Fruit fly (Drosophila melanogaster) whole organism, adult: ENCODE results near the gene CG14573.

Experiments
- CG11617 ChIP-seq: fragments of 200-800 bp; sonication (Bioruptor generic); optimal IDR thresholded peaks from 2 replicates; lab custom pipeline; 2017; ENCODE audit warnings: mild to moderate bottlenecking, missing biosample characterization, missing genetic modification reagents, missing genetic modification characterization
- CG12768 ChIP-seq: fragments of 200-800 bp; sonication (Bioruptor generic); optimal IDR thresholded peaks from 2 replicates; lab custom pipeline; 2017; ENCODE audit warnings: missing biosample characterization, missing genetic modification characterization, mild to moderate bottlenecking, moderate library complexity, missing genetic modification reagents
- CG14711 ChIP-seq: fragments of 200-800 bp; sonication (Bioruptor generic); optimal IDR thresholded peaks from 2 replicates; lab custom pipeline; 2018; ENCODE audit warnings: missing biosample characterization, mild to moderate bottlenecking, missing genetic modification characterization, moderate library complexity
- CG1620 ChIP-seq: fragments of 200-800 bp; sonication (Bioruptor generic); optimal IDR thresholded peaks from 2 replicates; lab custom pipeline; 2016; ENCODE audit warnings: missing biosample characterization, missing genetic modification characterization
- CG33017 ChIP-seq: fragments of 200-800 bp; sonication (Bioruptor generic); optimal IDR thresholded peaks from 2 replicates; lab custom pipeline; 2018; ENCODE audit warnings: missing biosample characterization, mild to moderate bottlenecking, missing genetic modification characterization, moderate library complexity
- CG5204 ChIP-seq: fragments of 200-800 bp; sonication (Bioruptor generic); optimal IDR thresholded peaks from 2 replicates; lab custom pipeline; 2016; ENCODE audit warnings: missing biosample characterization, missing genetic modification characterization
- CG7101 ChIP-seq: fragments of 200-800 bp; sonication (Bioruptor generic); optimal IDR thresholded peaks from 2 replicates; lab custom pipeline; 2018; ENCODE audit warnings: missing biosample characterization, mild to moderate bottlenecking, missing genetic modification characterization, moderate library complexity
- Clk ChIP-seq: fragments of 200-800 bp; sonication (Bioruptor generic); optimal IDR thresholded peaks from 2 replicates; lab custom pipeline; 2017; ENCODE audit warnings: missing biosample characterization, missing genetic modification characterization
- Crg-1 ChIP-seq: fragments of 200-800 bp; sonication (Bioruptor generic); optimal IDR thresholded peaks from 2 replicates; lab custom pipeline; 2016; ENCODE audit warnings: missing biosample characterization, missing genetic modification characterization
- Hr96 ChIP-seq: fragments of 200-800 bp; sonication (Bioruptor generic); optimal IDR thresholded peaks from 2 replicates; lab custom pipeline; 2016; ENCODE audit warnings: missing biosample characterization, missing genetic modification characterization
- Mnt ChIP-seq: fragments of 200-800 bp; sonication (Bioruptor generic); optimal IDR thresholded peaks from 2 replicates; lab custom pipeline; 2016; ENCODE audit warnings: missing biosample characterization, mild to moderate bottlenecking, missing genetic modification characterization
- bab1 ChIP-seq: fragments of 200-800 bp; sonication (Bioruptor generic); optimal IDR thresholded peaks from 3 replicates; lab custom pipeline; 2019; ENCODE audit warnings: missing biosample characterization, mild to moderate bottlenecking, missing genetic modification characterization, moderate library complexity
- cic ChIP-seq: fragments of 200-800 bp; sonication (Bioruptor generic); optimal IDR thresholded peaks from 2 replicates; lab custom pipeline; 2017; ENCODE audit warnings: missing biosample characterization, mild to moderate bottlenecking, missing genetic modification characterization, moderate library complexity
- cnc ChIP-seq, 2 experiments: fragments of >200 bp; optimal IDR thresholded peaks; 2 replicates each; lab custom pipeline; 2017
- kay ChIP-seq: fragments of 200-800 bp; sonication (Bioruptor generic); peaks from one replicate; lab custom pipeline; 2016; ENCODE audit warnings: missing biosample characterization, missing genetic modification characterization, borderline replicate concordance
- ovo ChIP-seq: fragments of 200-800 bp; sonication (Bioruptor generic); optimal IDR thresholded peaks from 2 replicates; lab custom pipeline; 2016; ENCODE audit warnings: missing biosample characterization, missing genetic modification characterization
- pad ChIP-seq: fragments of 200-800 bp; sonication (Bioruptor generic); optimal IDR thresholded peaks from 3 replicates; lab custom pipeline; 2017; ENCODE audit warnings: missing biosample characterization, missing genetic modification characterization, mild to moderate bottlenecking, moderate library complexity, missing genetic modification reagents
- tj ChIP-seq: fragments of 200-800 bp; sonication (Bioruptor generic); optimal IDR thresholded peaks from 3 replicates; lab custom pipeline; 2017; ENCODE audit warnings: missing biosample characterization, mild to moderate bottlenecking, missing genetic modification characterization, moderate library complexity
- toe ChIP-seq: fragments of 200-800 bp; sonication (Bioruptor generic); optimal IDR thresholded peaks from 2 replicates; lab custom pipeline; 2016; ENCODE audit warnings: missing biosample characterization, missing genetic modification characterization

Gene CG14573

DNA sequence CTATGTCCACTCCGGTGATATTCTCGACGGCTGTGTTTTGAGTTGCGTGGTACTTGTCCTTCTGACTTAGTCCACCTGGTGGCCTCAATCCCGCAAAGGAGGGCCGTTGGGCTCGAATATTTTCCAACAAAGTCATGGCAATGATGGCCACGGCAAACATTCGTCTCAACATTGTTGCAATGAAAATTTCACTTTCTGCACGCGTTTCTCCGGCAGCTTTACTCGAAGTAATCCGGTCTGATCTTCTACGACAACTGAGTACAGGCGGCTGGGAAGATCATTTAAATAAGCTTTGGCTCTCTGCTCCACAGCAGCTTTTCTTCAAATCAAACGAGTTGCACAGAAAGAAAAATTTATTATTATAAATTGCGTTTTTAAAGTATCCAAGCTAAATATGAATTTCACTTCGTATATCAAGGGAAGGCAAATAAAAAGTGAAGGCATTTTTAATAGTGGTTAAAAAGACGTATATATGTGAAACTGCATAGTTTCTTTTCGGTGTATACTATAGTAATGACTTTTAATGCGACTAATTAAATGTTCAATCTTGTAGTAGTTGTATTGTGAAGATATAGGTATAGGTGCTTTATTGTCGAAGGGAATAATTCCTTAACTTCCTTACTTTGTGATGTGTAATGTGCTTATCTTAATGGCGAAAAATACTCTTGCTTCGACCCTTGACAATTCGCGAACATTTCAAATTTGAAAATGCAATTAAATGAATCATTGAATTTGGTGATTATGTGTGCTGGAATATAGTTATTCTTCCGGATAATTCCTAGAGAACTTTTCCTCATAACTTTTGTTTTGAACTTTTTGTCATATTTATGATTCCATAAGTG, 4.5 kb downstream of the CG14573 start, which contains the start of gene CG14567:
Gene CG14567 (minus strand): TSS at position 256 of the 842 bp plus-strand sequence.
- TF ChIP-seq cic (no peak), Crg-1 (GFP tag; lab: Kevin White, UChicago) (no peak), CG33017 (tag; lab: Kevin White, UChicago) (peak; percentile 28), bab1 (GFP tag; lab: Kevin White, UChicago) (no peak), CG7101 (peak; percentile 5)

DNA sequence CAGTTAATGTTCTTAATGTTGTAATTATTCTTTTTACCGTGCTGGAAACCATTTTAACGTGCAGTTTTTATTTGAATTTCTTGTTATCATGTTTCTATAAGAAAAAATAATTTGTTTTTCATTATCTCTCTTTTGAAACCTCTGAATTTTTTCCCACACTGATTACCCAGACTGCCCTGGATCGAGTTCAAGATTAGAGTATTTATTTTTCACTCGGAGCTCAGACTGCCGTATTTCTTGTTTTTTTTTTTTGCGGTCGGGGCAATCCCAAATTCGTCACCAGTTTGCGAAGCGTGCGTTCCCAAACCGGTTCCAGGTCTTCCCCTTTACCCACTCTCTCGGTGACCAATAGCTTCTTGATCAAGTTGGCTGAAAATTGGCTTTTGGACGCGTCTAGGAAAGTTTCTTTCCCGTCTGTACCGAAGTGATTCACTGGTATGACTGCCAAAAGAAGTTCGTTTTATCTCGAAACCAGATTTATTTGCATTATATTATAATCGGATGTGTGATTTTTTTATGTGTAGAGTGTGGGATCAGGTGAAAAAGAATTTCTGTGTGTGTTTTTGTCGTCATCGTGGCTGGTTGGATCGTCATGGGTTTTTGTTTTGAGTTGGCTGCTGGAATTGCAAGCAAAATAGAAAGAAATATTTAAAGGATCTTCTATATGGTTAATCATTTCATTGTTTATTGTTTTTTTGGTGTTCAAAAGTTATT, 5.3 kb downstream of the CG14573 start:
- TF ChIP-seq toe (GFP tag; lab: Kevin White, UChicago) = no peak
- peak; percentile 53 for TF ChIP-seq kay (GFP tag; lab: Kevin White, UChicago)
- no peak for TF ChIP-seq CG12768 (GFP tag; lab: Kevin White, UChicago)

DNA sequence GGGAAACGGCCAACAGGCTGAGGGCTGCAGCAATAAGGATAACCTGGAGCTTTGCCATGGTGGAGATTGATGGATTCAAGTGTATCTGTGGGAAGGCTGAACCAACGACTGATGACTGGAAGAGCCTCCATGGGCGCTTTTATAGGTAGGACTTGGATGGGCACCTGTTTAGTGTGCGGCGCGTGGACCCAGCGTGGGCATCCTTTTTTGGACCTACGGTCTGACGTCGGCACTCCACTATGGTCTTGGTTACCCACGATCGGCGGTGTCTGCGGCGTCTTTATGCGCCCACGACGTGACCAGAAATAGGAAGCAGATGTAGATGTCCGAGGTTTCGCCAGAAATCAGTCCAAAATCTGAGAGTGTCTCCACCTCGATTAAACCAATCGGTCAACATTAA, 6.3 kb downstream of the CG14573 start, which contains the start of gene CG14566:
Gene CG14566 (minus strand): TSS at position 101 of the 400 bp plus-strand sequence.
- TF ChIP-seq Clk (no peak), Mnt (GFP tag; lab: Kevin White, UChicago) (no peak), CG12768 (GFP tag; lab: Kevin White, UChicago) (no peak)

- no peak for TF ChIP-seq CG14711 (tag; lab: Kevin White, UChicago)
- TF ChIP-seq CG33017 (tag; lab: Kevin White, UChicago) = no peak
- no peak for TF ChIP-seq ovo (GFP tag; lab: Kevin White, UChicago)
- TF ChIP-seq CG1620 (GFP tag; lab: Kevin White, UChicago) = no peak
- TF ChIP-seq CG7101 = no peak
- no peak for TF ChIP-seq CG5204
- TF ChIP-seq cic = no peak
- no peak for TF ChIP-seq CG11617 (GFP tag; lab: Kevin White, UChicago)
- no peak for TF ChIP-seq CG12768 (GFP tag; lab: Kevin White, UChicago)
- TF ChIP-seq cnc (optimal IDR thresholded peaks at IDR 0.05; lab: Kevin White, UChicago) = no peak
- no peak for TF ChIP-seq toe (GFP tag; lab: Kevin White, UChicago)
- TF ChIP-seq pad (GFP tag; lab: Kevin White, UChicago) = no peak
- no peak for TF ChIP-seq Clk
- TF ChIP-seq tj = no peak
These were observed 7.3 kb downstream of the CG14573 start, which contains the start of gene CG14572 for dm6 chr3L:21741234-21741633. Gene CG14572, plus strand, starts transcription at chr3L:21741534.

DNA sequence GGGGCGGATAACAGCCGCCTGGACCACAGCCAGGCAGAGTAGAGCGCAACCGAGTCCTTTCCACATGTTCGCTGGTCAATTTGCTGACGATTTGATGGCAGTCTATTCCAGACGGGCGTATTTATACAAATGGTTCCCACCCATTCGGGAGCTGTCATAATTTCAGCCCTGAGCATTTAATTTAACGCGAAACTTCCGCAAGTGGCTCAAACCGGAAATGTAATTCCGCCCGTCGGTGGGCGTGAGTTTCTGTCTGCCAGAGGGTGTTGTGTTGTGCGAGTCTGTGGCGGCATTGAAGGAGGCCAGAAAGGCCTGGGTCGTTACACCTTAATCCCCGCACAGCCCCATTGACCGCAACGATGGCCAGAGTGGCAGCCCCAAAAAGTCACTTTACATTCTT, 10.3 kb downstream of the CG14573 start, which contains the start of gene CG14565:
Gene CG14565 (minus strand): TSS at position 101 of the 400 bp plus-strand sequence.
- TF ChIP-seq Mnt (GFP tag; lab: Kevin White, UChicago) = no peak
- TF ChIP-seq CG7101 = no peak
- no peak for TF ChIP-seq kay (GFP tag; lab: Kevin White, UChicago)
- no peak for TF ChIP-seq CG1620 (GFP tag; lab: Kevin White, UChicago)
- no peak for TF ChIP-seq CG11617 (GFP tag; lab: Kevin White, UChicago)
- TF ChIP-seq tj = no peak
- no peak for TF ChIP-seq pad (GFP tag; lab: Kevin White, UChicago)
- TF ChIP-seq cnc (optimal IDR thresholded peaks at IDR 0.05; lab: Kevin White, UChicago) = no peak
- no peak for TF ChIP-seq Crg-1 (GFP tag; lab: Kevin White, UChicago)
- no peak for TF ChIP-seq Clk
- no peak for TF ChIP-seq CG12768 (GFP tag; lab: Kevin White, UChicago)
- no peak for TF ChIP-seq cic
- no peak for TF ChIP-seq CG33017 (tag; lab: Kevin White, UChicago)
- no peak for TF ChIP-seq CG5204
- no peak for TF ChIP-seq CG14711 (tag; lab: Kevin White, UChicago)
- no peak for TF ChIP-seq ovo (GFP tag; lab: Kevin White, UChicago)
- TF ChIP-seq toe (GFP tag; lab: Kevin White, UChicago) = no peak

dm6 chr3L:21756857-21757256, 23.0 kb downstream of the CG14573 start, which contains the start of gene CG14564:
Gene CG14564, plus strand, starts transcription at chr3L:21757157.
- no peak for TF ChIP-seq Hr96 (GFP tag; lab: Kevin White, UChicago)
- TF ChIP-seq Crg-1 (GFP tag; lab: Kevin White, UChicago) = no peak
- no peak for TF ChIP-seq CG7101
- TF ChIP-seq CG11617 (GFP tag; lab: Kevin White, UChicago) = no peak
- no peak for TF ChIP-seq pad (GFP tag; lab: Kevin White, UChicago)
- no peak for TF ChIP-seq cnc (optimal IDR thresholded peaks at IDR 0.05; lab: Kevin White, UChicago)
- TF ChIP-seq bab1 (GFP tag; lab: Kevin White, UChicago) = no peak
- no peak for TF ChIP-seq CG14711 (tag; lab: Kevin White, UChicago)
- TF ChIP-seq Clk = no peak

dm6 chr3L:21765931-21766330, 32.0 kb downstream of the CG14573 start:
- TF ChIP-seq toe (GFP tag; lab: Kevin White, UChicago) = no peak
- TF ChIP-seq tj = no peak
- TF ChIP-seq CG14711 (tag; lab: Kevin White, UChicago) = no peak
- TF ChIP-seq cnc (optimal IDR thresholded peaks at IDR 0.05; lab: Kevin White, UChicago) = no peak
- TF ChIP-seq CG7101 = no peak
- TF ChIP-seq CG1620 (GFP tag; lab: Kevin White, UChicago) = no peak
- TF ChIP-seq Clk = no peak
- TF ChIP-seq kay (GFP tag; lab: Kevin White, UChicago) = no peak
- no peak for TF ChIP-seq Mnt (GFP tag; lab: Kevin White, UChicago)
- TF ChIP-seq CG12768 (GFP tag; lab: Kevin White, UChicago) = no peak
- TF ChIP-seq bab1 (GFP tag; lab: Kevin White, UChicago) = no peak
- TF ChIP-seq Hr96 (GFP tag; lab: Kevin White, UChicago) = no peak
- TF ChIP-seq pad (GFP tag; lab: Kevin White, UChicago) = no peak
- no peak for TF ChIP-seq ovo (GFP tag; lab: Kevin White, UChicago)
- no peak for TF ChIP-seq Crg-1 (GFP tag; lab: Kevin White, UChicago)
- TF ChIP-seq CG11617 (GFP tag; lab: Kevin White, UChicago) = no peak
